Fruit fly (Drosophila melanogaster): ENCODE results near the gene ymp.

Gene ymp

dm6 chr3R:25640463-25640862, 31.5 kb upstream of the ymp start (continued):
- TF ChIP-seq CG2889 (GFP tag; IDR thresholded peaks at IDR 0.05) (peak; percentile 57; the same call in 1 of the 3 replicates), tll (GFP tag; optimal IDR thresholded peaks at IDR 0.05) (peak in 1 of 2 experiments; percentile 4), grau (tag; optimal IDR thresholded peaks at IDR 0.05) (peak; percentile 57), lmd (GFP tag; IDR thresholded peaks at IDR 0.05) (peak; percentile 51), CTCF (GFP tag; optimal IDR thresholded peaks at IDR 0.05) (no peak), H2.0 (GFP tag; IDR thresholded peaks at IDR 0.05) (peak; percentile 61), ash1 (GFP tag; optimal IDR thresholded peaks at IDR 0.05) (no peak), bowl (GFP tag; IDR thresholded peaks at IDR 0.05) (no peak), Ada2b (GFP tag; IDR thresholded peaks at IDR 0.05) (peak; percentile 65; the same call in 1 of the 2 replicates), wdn (GFP tag; IDR thresholded peaks at IDR 0.05) (no peak), Nf-YC (tag; optimal IDR thresholded peaks at IDR 0.05) (no peak), CG4424 (GFP tag; optimal IDR thresholded peaks at IDR 0.05) (peak; percentile 60), bab2 (GFP tag; optimal IDR thresholded peaks at IDR 0.05) (peak; percentile 26), CG3407 (GFP tag; optimal IDR thresholded peaks at IDR 0.05) (peak; percentile 16), sqz (GFP tag; optimal IDR thresholded peaks at IDR 0.05) (peak; percentile 8), CG3065 (GFP tag; optimal IDR thresholded peaks at IDR 0.05) (no peak), CG13775 (GFP tag; optimal IDR thresholded peaks at IDR 0.05) (peak; percentile 43), nom (GFP tag; optimal IDR thresholded peaks at IDR 0.05) (peak; percentile 80), row (GFP tag; IDR thresholded peaks at IDR 0.05) (peak; percentile 70), inv (GFP tag; IDR thresholded peaks at IDR 0.05; ENCODE audit: partially characterized antibody) (no peak), CG4328 (GFP tag; optimal IDR thresholded peaks at IDR 0.05) (no peak), CG1603 (tag; optimal IDR thresholded peaks at IDR 0.05) (peak; percentile 76), Oli (tag; optimal IDR thresholded peaks at IDR 0.05) (peak; percentile 60), Nf-YA (GFP tag; IDR thresholded peaks at IDR 0.05) (no peak), CG12155 (GFP tag; optimal IDR thresholded peaks at IDR 0.05) (peak; percentile 39), Fer3 (tag; optimal IDR thresholded peaks at IDR 0.05) (peak; percentile 52), btn (GFP tag; optimal IDR thresholded peaks at IDR 0.05) (no peak), CG6254 (GFP tag; optimal IDR thresholded peaks at IDR 0.05) (peak; percentile 36)

dm6 chr3R:25638961-25639360, 30.0 kb upstream of the ymp start:
- no peak for TF ChIP-seq tin (GFP tag; optimal IDR thresholded peaks at IDR 0.05)
- TF ChIP-seq CG9797 (GFP tag; optimal IDR thresholded peaks at IDR 0.05): no peak
- peak; percentile 25 for TF ChIP-seq gem (tag; optimal IDR thresholded peaks at IDR 0.05)
- TF ChIP-seq chinmo (GFP tag; IDR thresholded peaks at IDR 0.05; ENCODE audit: partially characterized antibody): 0 out of 4 replicates have a peak, but pooled peaks have one; percentile 42
- TF ChIP-seq CrebB (tag; optimal IDR thresholded peaks at IDR 0.05): no peak
- no peak for TF ChIP-seq CG34224 (GFP tag; IDR thresholded peaks at IDR 0.05; ENCODE audit: partially characterized antibody)
- TF ChIP-seq CG4617 (GFP tag; optimal IDR thresholded peaks at IDR 0.05; ENCODE audit: borderline replicate concordance): no peak
- no peak for TF ChIP-seq Stat92E (GFP tag; optimal IDR thresholded peaks at IDR 0.05)
- no peak for TF ChIP-seq ttk (GFP tag; IDR thresholded peaks at IDR 0.05)
- peak; percentile 78 for TF ChIP-seq sens (GFP tag)
- peak; percentile 2 for TF ChIP-seq nom (GFP tag; optimal IDR thresholded peaks at IDR 0.05)
- no peak for TF ChIP-seq ssp (GFP tag; IDR thresholded peaks at IDR 0.05)
- no peak for TF ChIP-seq gro (GFP tag; optimal IDR thresholded peaks at IDR 0.05)
- TF ChIP-seq lbe (GFP tag; optimal IDR thresholded peaks at IDR 0.05): peak; percentile 56
- no peak for TF ChIP-seq usp (GFP tag; optimal IDR thresholded peaks at IDR 0.05)
- TF ChIP-seq CG9727 (GFP tag; optimal IDR thresholded peaks at IDR 0.05): no peak
- no peak for TF ChIP-seq cg (GFP tag; optimal IDR thresholded peaks at IDR 0.05)
- TF ChIP-seq zf30C (GFP tag; optimal IDR thresholded peaks at IDR 0.05): peak; percentile 60
- no peak for TF ChIP-seq tio (GFP tag; optimal IDR thresholded peaks at IDR 0.05)
- no peak for TF ChIP-seq Max (GFP tag; optimal IDR thresholded peaks at IDR 0.05)
- peak; percentile 44 for TF ChIP-seq Med (GFP tag)
- TF ChIP-seq CG12219 (GFP tag; optimal IDR thresholded peaks at IDR 0.05): no peak
- TF ChIP-seq Xrp1 (GFP tag; IDR thresholded peaks at IDR 0.05): 0 out of 2 replicates have a peak, but pooled peaks have one; percentile 21
- no peak for TF ChIP-seq CG8478 (optimal IDR thresholded peaks at IDR 0.05)
- TF ChIP-seq CG2889 (GFP tag; IDR thresholded peaks at IDR 0.05): no peak
- no peak for TF ChIP-seq NFAT (GFP tag; IDR thresholded peaks at IDR 0.05)
- no peak for TF ChIP-seq bab2 (GFP tag; optimal IDR thresholded peaks at IDR 0.05)

Measured in whole organism, embryonic.